Fruit fly (Drosophila melanogaster) whole organism, wandering third instar larva: ENCODE measurements around the gene CG42784.
A peak's percentile ranks its signal among the peaks of the same experiment; 100 is the strongest.

ENCODE experiments used
- Abd-B ChIP-seq: fragments of >200 bp; optimal IDR thresholded peaks from 2 replicates; lab custom pipeline; 2017; ENCODE audit warnings: missing biosample characterization, missing genetic modification characterization
- CG32264 ChIP-seq: fragments of 200-800 bp; sonication (Bioruptor generic); optimal IDR thresholded peaks from 2 replicates; lab custom pipeline; 2016; ENCODE audit warnings: missing biosample characterization, missing genetic modification characterization
- CG9705 ChIP-seq: fragments of 200-800 bp; sonication (Bioruptor generic); optimal IDR thresholded peaks from 2 replicates; lab custom pipeline; 2018; ENCODE audit warnings: missing biosample characterization, mild to moderate bottlenecking, missing genetic modification characterization
- CrebA ChIP-seq: fragments of 200-800 bp; sonication (Bioruptor generic); optimal IDR thresholded peaks from 2 replicates; lab custom pipeline; 2016; ENCODE audit warnings: missing biosample characterization, mild to moderate bottlenecking, missing genetic modification characterization, borderline replicate concordance
- Dfd ChIP-seq: fragments of >200 bp; optimal IDR thresholded peaks from 2 replicates; lab custom pipeline; 2017; ENCODE audit warnings: missing biosample characterization, missing genetic modification characterization
- Dif ChIP-seq: fragments of 200-275, 200-300 bp; sonication (Bioruptor generic); optimal IDR thresholded peaks from 2 replicates; lab custom pipeline; 2018; ENCODE audit warnings: missing biosample characterization, missing genetic modification characterization; ENCODE audit not compliant: partially characterized antibody
- GATAd ChIP-seq: sonication (Bioruptor generic); optimal IDR thresholded peaks from 2 replicates; lab custom pipeline; 2016; ENCODE audit warnings: missing biosample characterization, missing genetic modification characterization
- HLH106 ChIP-seq: fragments of 200-800 bp; optimal IDR thresholded peaks from 3 replicates; lab custom pipeline; 2019; ENCODE audit warnings: missing biosample characterization, mild to moderate bottlenecking, missing genetic modification characterization, moderate library complexity
- Hnf4 ChIP-seq: fragments of 200-800 bp; sonication (Bioruptor generic); optimal IDR thresholded peaks from 2 replicates; lab custom pipeline; 2016; ENCODE audit warnings: missing biosample characterization, mild to moderate bottlenecking, missing genetic modification characterization
- Hr78 ChIP-seq: fragments of >200 bp; optimal IDR thresholded peaks from 2 replicates; lab custom pipeline; 2017; ENCODE audit warnings: missing biosample characterization, missing genetic modification characterization
- Hr83 ChIP-seq: fragments of 200-300 bp; sonication (Bioruptor generic); optimal IDR thresholded peaks from 2 replicates; lab custom pipeline; 2016; ENCODE audit warnings: missing biosample characterization, mild to moderate bottlenecking, missing genetic modification characterization, moderate library complexity; ENCODE audit not compliant: poor library complexity, severe bottlenecking
- Jra ChIP-seq: sonication (Bioruptor generic); optimal IDR thresholded peaks from 2 replicates; lab custom pipeline; 2016; ENCODE audit warnings: missing biosample characterization, missing genetic modification characterization
- Mio ChIP-seq: sonication (Bioruptor generic); optimal IDR thresholded peaks from 2 replicates; lab custom pipeline; 2016; ENCODE audit warnings: missing biosample characterization, missing genetic modification characterization
- Myc ChIP-seq: fragments of >200 bp; optimal IDR thresholded peaks from 2 replicates; lab custom pipeline; 2017
- N ChIP-seq: fragments of >200 bp; optimal IDR thresholded peaks from 2 replicates; lab custom pipeline; 2018; ENCODE audit warnings: missing biosample characterization, missing external identifiers, missing genetic modification characterization
- OdsH ChIP-seq: fragments of 200-800 bp; sonication (Bioruptor generic); optimal IDR thresholded peaks from 2 replicates; lab custom pipeline; 2016; ENCODE audit warnings: missing biosample characterization, mild to moderate bottlenecking, missing genetic modification characterization
- Rel ChIP-seq, 2 experiments: fragments of 200-800 bp; sonication (Bioruptor generic) in 1 of 2; optimal IDR thresholded peaks; 2 replicates in 1 of 2; 3 replicates in 1 of 2; lab custom pipeline; 2016 to 2019; ENCODE audit warnings: mild to moderate bottlenecking in 2 of 2, missing biosample characterization in 2 of 2, missing genetic modification characterization in 2 of 2, moderate library complexity in 1 of 2
- Sp1 ChIP-seq: fragments of 200-800 bp; sonication (Bioruptor generic); optimal IDR thresholded peaks from 3 replicates; lab custom pipeline; 2019; ENCODE audit warnings: missing biosample characterization, mild to moderate bottlenecking, missing genetic modification characterization, moderate library complexity
- Vsx2 ChIP-seq: fragments of 200-300, 225-300 bp; sonication (Bioruptor generic); optimal IDR thresholded peaks from 2 replicates; lab custom pipeline; 2018; ENCODE audit warnings: missing biosample characterization, missing genetic modification characterization; ENCODE audit not compliant: partially characterized antibody
- br ChIP-seq: fragments of 200-800 bp; sonication (Bioruptor generic); optimal IDR thresholded peaks from 2 replicates; lab custom pipeline; 2016; ENCODE audit warnings: missing biosample characterization, missing genetic modification characterization
- brk ChIP-seq: fragments of 200-800 bp; sonication (Bioruptor generic); optimal IDR thresholded peaks from 2 replicates; lab custom pipeline; 2016; ENCODE audit warnings: missing biosample characterization, mild to moderate bottlenecking, missing genetic modification characterization
- dl ChIP-seq, 2 experiments: fragments of 175-275, 200-275 bp in 1 of 2; fragments of 200-275 bp in 1 of 2; sonication (Bioruptor generic); optimal IDR thresholded peaks; lab custom pipeline; 2018; ENCODE audit warnings: mild to moderate bottlenecking in 2 of 2, missing biosample characterization in 2 of 2, missing genetic modification characterization in 2 of 2, moderate library complexity in 2 of 2; ENCODE audit not compliant: partially characterized antibody in 2 of 2, insufficient read depth in 1 of 2
- dmrt93B ChIP-seq: fragments of 200-800 bp; sonication (Bioruptor generic); optimal IDR thresholded peaks from 2 replicates; lab custom pipeline; 2018; ENCODE audit warnings: missing biosample characterization, mild to moderate bottlenecking, missing genetic modification characterization
- dsf ChIP-seq: sonication (Bioruptor generic); optimal IDR thresholded peaks from 2 replicates; lab custom pipeline; 2016; ENCODE audit warnings: missing biosample characterization, missing genetic modification characterization, borderline replicate concordance
- ey ChIP-seq: fragments of 200-800 bp; sonication (Bioruptor generic); optimal IDR thresholded peaks from 2 replicates; lab custom pipeline; 2016; ENCODE audit warnings: missing biosample characterization, missing genetic modification characterization
- foxo ChIP-seq, 2 experiments: fragments of 200-800 bp; sonication (Bioruptor generic); optimal IDR thresholded peaks; 2 replicates in 1 of 2; 3 replicates in 1 of 2; lab custom pipeline; 2016 to 2017; ENCODE audit warnings: missing biosample characterization in 2 of 2, missing genetic modification characterization in 2 of 2
- fru ChIP-seq: fragments of 200-800 bp; sonication (Bioruptor generic); optimal IDR thresholded peaks from 3 replicates; lab custom pipeline; 2016; ENCODE audit warnings: missing biosample characterization, mild to moderate bottlenecking, missing genetic modification characterization
- h ChIP-seq: fragments of 200-800 bp; sonication (Bioruptor generic); optimal IDR thresholded peaks from 3 replicates; lab custom pipeline; 2016; ENCODE audit warnings: missing biosample characterization, mild to moderate bottlenecking, missing genetic modification characterization
- jim ChIP-seq: fragments of 175-275, 200-325 bp; sonication (Bioruptor generic); optimal IDR thresholded peaks from 2 replicates; lab custom pipeline; 2016; ENCODE audit warnings: missing biosample characterization, mild to moderate bottlenecking, missing genetic modification characterization
- lola ChIP-seq: fragments of >200 bp; optimal IDR thresholded peaks from 2 replicates; lab custom pipeline; 2017; ENCODE audit warnings: missing biosample characterization, missing genetic modification characterization
- pan ChIP-seq: fragments of >200 bp; optimal IDR thresholded peaks from 2 replicates; lab custom pipeline; 2017
- psq ChIP-seq: fragments of 200-800 bp; sonication (Bioruptor generic); optimal IDR thresholded peaks from 3 replicates; lab custom pipeline; 2017; ENCODE audit warnings: missing biosample characterization, mild to moderate bottlenecking, missing genetic modification characterization, moderate library complexity
- rgr ChIP-seq: fragments of 200-800 bp; sonication (Bioruptor generic); optimal IDR thresholded peaks from 3 replicates; lab custom pipeline; 2016; ENCODE audit warnings: missing biosample characterization, mild to moderate bottlenecking, missing genetic modification characterization
- sage ChIP-seq: fragments of 200-800 bp; sonication (Bioruptor generic); optimal IDR thresholded peaks from 2 replicates; lab custom pipeline; 2016; ENCODE audit warnings: missing biosample characterization, mild to moderate bottlenecking, missing genetic modification characterization
- sv ChIP-seq: fragments of 200-800 bp; sonication (Bioruptor generic); optimal IDR thresholded peaks from 3 replicates; lab custom pipeline; 2016; ENCODE audit warnings: missing biosample characterization, missing genetic modification characterization
- tai ChIP-seq: sonication (Bioruptor generic); optimal IDR thresholded peaks from 2 replicates; lab custom pipeline; 2016; ENCODE audit warnings: missing biosample characterization, missing genetic modification characterization
- usp ChIP-seq: fragments of >200 bp; optimal IDR thresholded peaks from 2 replicates; lab custom pipeline; 2017; ENCODE audit warnings: missing biosample characterization, missing genetic modification characterization
- woc ChIP-seq: sonication (Bioruptor generic); optimal IDR thresholded peaks from 2 replicates; lab custom pipeline; 2016; ENCODE audit warnings: missing biosample characterization, mild to moderate bottlenecking, missing genetic modification characterization

Gene CG42784

DNA sequence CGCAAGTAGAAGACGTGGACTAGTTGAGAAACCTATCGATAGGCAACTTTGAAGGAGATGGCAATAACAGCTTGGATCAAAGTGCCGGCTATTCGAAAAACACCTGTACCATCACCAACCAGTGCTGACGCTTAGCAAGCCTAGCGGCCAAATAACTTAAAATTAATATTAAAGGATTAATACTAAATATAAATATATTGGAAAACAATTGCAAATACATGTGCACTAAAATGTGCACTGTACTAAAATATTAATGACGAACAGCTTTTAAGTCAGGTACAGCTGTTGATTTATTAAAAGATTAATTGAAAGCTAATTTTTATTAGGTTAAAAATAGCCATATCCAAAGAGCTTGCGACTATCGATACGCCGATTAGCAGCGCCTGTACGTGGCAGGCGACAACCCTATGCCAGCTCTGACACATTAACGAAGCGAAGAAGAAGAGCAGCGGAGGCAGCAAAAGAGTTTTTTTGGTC is 36.7 kb upstream of the CG42784 start, which contains the start of the genes CG9302 and beta'COP:
TSS of gene CG9302 (minus strand) at position 51 of the 477 bp plus-strand sequence.
TSS of gene beta'COP (plus strand) at position 415 of the 477 bp plus-strand sequence.
- TF ChIP-seq psq (GFP tag; lab: Kevin White, UChicago): peak; percentile 61
- no peak for TF ChIP-seq CrebA (GFP tag; lab: Kevin White, UChicago)
- no peak for TF ChIP-seq Dfd
- peak in 1 of 2 experiments; percentile 80 for TF ChIP-seq foxo (GFP tag; optimal IDR thresholded peaks at IDR 0.05; lab: Kevin White, UChicago)
- no peak for TF ChIP-seq sage (GFP tag; lab: Kevin White, UChicago)
- TF ChIP-seq HLH106 (tag; lab: Kevin White, UChicago): peak; percentile 86
- peak; percentile 63 for TF ChIP-seq OdsH (GFP tag; lab: Kevin White, UChicago)
- peak; percentile 83 for TF ChIP-seq woc (GFP tag; lab: Kevin White, UChicago)
- TF ChIP-seq Rel (GFP tag; optimal IDR thresholded peaks at IDR 0.05; lab: Kevin White, UChicago): no peak
- TF ChIP-seq Rel (tag; optimal IDR thresholded peaks at IDR 0.05; lab: Kevin White, UChicago): peak; percentile 25
- peak; percentile 53 for TF ChIP-seq sv (GFP tag; lab: Kevin White, UChicago)
- TF ChIP-seq Dif: no peak
- TF ChIP-seq dsf (GFP tag; lab: Kevin White, UChicago): no peak
- TF ChIP-seq ey (GFP tag; lab: Kevin White, UChicago): peak; percentile 35
- peak; percentile 77 for TF ChIP-seq Sp1 (GFP tag; lab: Kevin White, UChicago)
- TF ChIP-seq h: no peak
- no peak for TF ChIP-seq dl (GFP tag; optimal IDR thresholded peaks at IDR 0.05; lab: Kevin White, UChicago; ENCODE audit: insufficient read depth in 1 of 2, partially characterized antibody in 2 of 2)
- TF ChIP-seq Vsx2 (GFP tag; lab: Kevin White, UChicago): no peak
- no peak for TF ChIP-seq br (GFP tag; lab: Kevin White, UChicago)
- TF ChIP-seq CG9705 (GFP tag; lab: Kevin White, UChicago): peak; percentile 66
- TF ChIP-seq fru (GFP tag; lab: Kevin White, UChicago): no peak
- peak; percentile 97 for TF ChIP-seq Myc (lab: Kevin White, UChicago)
- TF ChIP-seq brk (GFP tag; lab: Kevin White, UChicago): no peak
- no peak for TF ChIP-seq tai (GFP tag; lab: Kevin White, UChicago)
- TF ChIP-seq rgr: no peak
- TF ChIP-seq Mio: no peak
- no peak for TF ChIP-seq Hr78 (GFP tag; lab: Kevin White, UChicago)
- TF ChIP-seq usp (GFP tag; lab: Kevin White, UChicago): no peak
- no peak for TF ChIP-seq N (GFP tag; lab: Kevin White, UChicago)
- TF ChIP-seq dmrt93B (GFP tag; lab: Kevin White, UChicago): no peak
- no peak for TF ChIP-seq Hr83 (GFP tag; lab: Kevin White, UChicago)
- no peak for TF ChIP-seq pan (lab: Kevin White, UChicago)
- no peak for TF ChIP-seq CG32264 (GFP tag; lab: Kevin White, UChicago)
- no peak for TF ChIP-seq Hnf4 (GFP tag; lab: Kevin White, UChicago)
- no peak for TF ChIP-seq Jra (GFP tag; lab: Kevin White, UChicago)
- TF ChIP-seq Abd-B (GFP tag; lab: Kevin White, UChicago): no peak
- peak; percentile 12 for TF ChIP-seq GATAd
- no peak for TF ChIP-seq lola (GFP tag; lab: Kevin White, UChicago)
- no peak for TF ChIP-seq jim

dm6 chr2L:13382351-13383029 is 32.7 kb upstream of the CG42784 start, which contains the start of gene loqs:
Gene loqs (plus strand): TSS chr2L:13382652.
- TF ChIP-seq Rel (GFP tag; optimal IDR thresholded peaks at IDR 0.05; lab: Kevin White, UChicago) (no peak), Rel (tag; optimal IDR thresholded peaks at IDR 0.05; lab: Kevin White, UChicago) (peak; percentile 20), woc (GFP tag; lab: Kevin White, UChicago) (peak; percentile 34), foxo (GFP tag; optimal IDR thresholded peaks at IDR 0.05; lab: Kevin White, UChicago) (peak in 1 of 2 experiments; percentile 28), brk (GFP tag; lab: Kevin White, UChicago) (no peak), jim (no peak)
